Worm (Caenorhabditis elegans): ENCODE measurements around the gene lys-8.

ce11 chrII:5628326-5628818 lies 42.4 kb downstream of the lys-8 start, which contains the start of gene F59E12.15:
- TF ChIP-seq pes-1 (GFP tag; IDR thresholded peaks at IDR 0.05) (no peak), flt-1 (GFP tag; IDR thresholded peaks at IDR 0.05) (no peak), tbx-11 (GFP tag; IDR thresholded peaks at IDR 0.05) (no peak), ama-1 (optimal IDR thresholded peaks at IDR 0.05) (no peak), ets-7 (tag; optimal IDR thresholded peaks at IDR 0.05) (no peak), scrt-1 (GFP tag; IDR thresholded peaks at IDR 0.05) (no peak), ceh-13 (GFP tag; optimal IDR thresholded peaks at IDR 0.05) (no peak), F13C5.2 (tag; optimal IDR thresholded peaks at IDR 0.05) (no peak), hmg-4 (GFP tag; optimal IDR thresholded peaks at IDR 0.05) (no peak), tra-4 (tag; optimal IDR thresholded peaks at IDR 0.05) (no peak), ceh-36 (tag; optimal IDR thresholded peaks at IDR 0.05) (no peak), hnd-1 (tag; optimal IDR thresholded peaks at IDR 0.05) (no peak), aly-1 (tag; optimal IDR thresholded peaks at IDR 0.05) (no peak), tbx-37 (GFP tag; conservative IDR thresholded peaks at IDR 0.05) (no peak)
